Fruit fly (Drosophila melanogaster) Kc167 (cell line): ENCODE measurements around the gene CG34008.

Source experiments
- Myc ChIP-seq: fragments of >200 bp; optimal IDR thresholded peaks from 2 replicates; lab custom pipeline; 2017; ENCODE audit warnings: missing external identifiers
- psq ChIP-seq: fragments of >200 bp; optimal IDR thresholded peaks from 2 replicates; lab custom pipeline; 2017; ENCODE audit warnings: missing external identifiers

dm6 chr3R:20563830-20564421 is 17.4 kb downstream of the CG34008 start, which contains the start of gene CG10877:
- TF ChIP-seq psq (no peak), Myc (no peak)
